Fruit fly (Drosophila melanogaster): Measurements from ENCODE around the gene CG32006.

DNA sequence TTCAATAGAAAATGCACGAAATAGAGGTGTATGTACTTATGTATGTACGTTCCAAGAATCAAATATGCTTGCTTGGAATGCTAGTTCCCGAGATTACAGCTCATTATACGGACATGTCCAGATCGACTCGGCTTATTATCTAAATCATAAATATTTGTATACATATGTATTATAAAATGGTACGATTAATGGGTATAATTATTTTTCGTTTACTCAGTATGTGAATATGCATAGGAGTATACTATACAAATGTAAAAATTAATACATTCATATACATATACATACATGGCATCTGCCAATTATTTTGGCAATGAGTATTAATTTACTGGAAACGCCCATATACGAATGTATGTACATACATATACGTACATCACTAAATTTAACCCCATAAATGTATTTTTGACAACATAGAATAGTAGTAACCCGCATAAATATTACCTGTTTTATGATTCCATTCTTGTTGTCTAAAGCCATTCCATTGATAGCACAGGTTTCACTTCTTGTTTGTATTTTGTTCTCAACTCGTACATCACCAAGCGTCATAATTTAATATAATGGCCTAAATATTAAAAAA, 21.6 kb upstream of the CG32006 start:
- no peak for TF ChIP-seq gt (GFP tag; IDR thresholded peaks at IDR 0.05)
- TF ChIP-seq CG2875 (GFP tag; optimal IDR thresholded peaks at IDR 0.05) = no peak
- TF ChIP-seq zen2 (GFP tag; IDR thresholded peaks at IDR 0.05; ENCODE audit: partially characterized antibody) = no peak
- TF ChIP-seq wdn (GFP tag; IDR thresholded peaks at IDR 0.05) = no peak
- TF ChIP-seq Ada2b (GFP tag; IDR thresholded peaks at IDR 0.05) = no peak
- no peak for TF ChIP-seq CG10366 (GFP tag; IDR thresholded peaks at IDR 0.05)
- no peak for TF ChIP-seq lola (GFP tag; optimal IDR thresholded peaks at IDR 0.05)
- no peak for TF ChIP-seq CG8924 (tag; optimal IDR thresholded peaks at IDR 0.05)
- TF ChIP-seq Gsc (GFP tag; IDR thresholded peaks at IDR 0.05) = no peak
- TF ChIP-seq CG2712 (tag; optimal IDR thresholded peaks at IDR 0.05) = no peak

All from whole organism, embryonic.